Worm (Caenorhabditis elegans) whole organism, L4 larva: ENCODE measurements around the gene cyp-25A6.
"Not testable (repeated sequence)": the region's sequence is repeated elsewhere in the genome, so short reads cannot be mapped to it uniquely, and the experiment has no call there.

Experiments used
- D1046.2 ChIP-seq: fragments of 200-800 bp; sonication (Bioruptor generic); IDR thresholded peaks from 2 replicates; pipeline ENCODE4 v1.3.6; 2022; ENCODE audit warnings: missing genetic modification characterization, missing compliant biosample characterization
- F49E8.2 ChIP-seq: sonication (generic microtip); optimal IDR thresholded peaks from 2 replicates; lab custom pipeline; 2016; ENCODE audit warnings: missing compliant biosample characterization, mild to moderate bottlenecking, missing genetic modification characterization, borderline replicate concordance
- R02D3.7 ChIP-seq: fragments of 150-350 bp; sonication (generic microtip); optimal IDR thresholded peaks from 3 replicates; lab custom pipeline; 2014; ENCODE audit warnings: missing biosample characterization, missing genetic modification characterization
- T20F7.1 ChIP-seq: fragments of 200-800 bp; sonication (Bioruptor generic); optimal IDR thresholded peaks from 2 replicates; lab custom pipeline; 2018; ENCODE audit warnings: mild to moderate bottlenecking, missing genetic modification characterization, missing compliant biosample characterization
- Y105C5A.15 ChIP-seq: fragments of 200-800 bp; sonication (Bioruptor generic); IDR thresholded peaks from 2 replicates; pipeline ENCODE4 v1.3.6; 2022; ENCODE audit warnings: missing genetic modification characterization, missing compliant biosample characterization
- Y48G9A.11 ChIP-seq: fragments of 200-800 bp; sonication (Bioruptor generic); IDR thresholded peaks from 2 replicates; pipeline ENCODE4 v1.3.6; 2022; ENCODE audit warnings: missing genetic modification reagents, missing genetic modification characterization, missing compliant biosample characterization
- Y5F2A.4 ChIP-seq: fragments of 200-800 bp; sonication (Bioruptor generic); optimal IDR thresholded peaks from 2 replicates; lab custom pipeline; 2018; ENCODE audit warnings: mild to moderate bottlenecking, missing genetic modification characterization, missing compliant biosample characterization
- ces-1 ChIP-seq: fragments of 150-350 bp; sonication (generic microtip); optimal IDR thresholded peaks from 4 replicates; lab custom pipeline; 2014; ENCODE audit warnings: missing biosample characterization, missing genetic modification reagents, missing genetic modification characterization
- daf-12 ChIP-seq: fragments of 150-350 bp; optimal IDR thresholded peaks from 2 replicates; lab custom pipeline; 2014; ENCODE audit warnings: missing biosample characterization, missing genetic modification reagents, missing genetic modification characterization
- daf-16 ChIP-seq, 3 experiments: sonication (generic microtip); optimal IDR thresholded peaks; 2 replicates each; lab custom pipeline; 2016 to 2017; ENCODE audit warnings: missing genetic modification characterization in 3 of 3, missing genetic modification reagents in 3 of 3, mild to moderate bottlenecking in 2 of 3, missing compliant biosample characterization in 2 of 3, missing biosample characterization in 1 of 3, moderate library complexity in 1 of 3
- daf-19 ChIP-seq: fragments of 200-800 bp; sonication (Bioruptor generic); conservative IDR thresholded peaks from 2 replicates; pipeline ENCODE4 v1.3.6; 2022; ENCODE audit warnings: missing genetic modification characterization, missing compliant biosample characterization
- dmd-6 ChIP-seq: fragments of 200-800 bp; sonication (Bioruptor generic); IDR thresholded peaks from 2 replicates; pipeline ENCODE4 v1.3.6; 2022; ENCODE audit warnings: missing genetic modification reagents, missing genetic modification characterization, missing compliant biosample characterization
- dmd-8 ChIP-seq: fragments of 200-800 bp; sonication (Bioruptor generic); IDR thresholded peaks from 2 replicates; pipeline ENCODE4 v1.3.6; 2022; ENCODE audit warnings: missing genetic modification characterization, missing compliant biosample characterization
- duxl-1 ChIP-seq: sonication (generic microtip); optimal IDR thresholded peaks from 2 replicates; lab custom pipeline; 2016; ENCODE audit warnings: mild to moderate bottlenecking, missing genetic modification characterization, moderate library complexity, missing compliant biosample characterization; ENCODE audit not compliant: poor library complexity
- dve-1 ChIP-seq: sonication (generic microtip); optimal IDR thresholded peaks from 2 replicates; lab custom pipeline; 2017; ENCODE audit warnings: antibody characterized with exemption, mild to moderate bottlenecking, missing genetic modification characterization, missing compliant biosample characterization; ENCODE audit not compliant: insufficient read depth
- egl-27 ChIP-seq: sonication (generic microtip); optimal IDR thresholded peaks from 3 replicates; lab custom pipeline; 2017; ENCODE audit warnings: missing biosample characterization, missing genetic modification reagents, missing genetic modification characterization
- hif-1 ChIP-seq, 2 experiments: sonication (generic microtip); optimal IDR thresholded peaks; 2 replicates each; lab custom pipeline; 2016 to 2017; ENCODE audit warnings: missing compliant biosample characterization in 2 of 2, missing genetic modification characterization in 2 of 2, missing genetic modification reagents in 2 of 2, missing genotype in 2 of 2, mild to moderate bottlenecking in 1 of 2
- hlh-11 ChIP-seq: fragments of 200-800 bp; sonication (Bioruptor generic); optimal IDR thresholded peaks from 2 replicates; lab custom pipeline; 2018; ENCODE audit warnings: mild to moderate bottlenecking, missing genetic modification characterization, missing compliant biosample characterization
- lim-7 ChIP-seq: fragments of 200-800 bp; sonication (Bioruptor generic); IDR thresholded peaks from 2 replicates; pipeline ENCODE4 v1.3.6; 2022; ENCODE audit warnings: missing genetic modification characterization, missing compliant biosample characterization
- lin-13 ChIP-seq: fragments of 150-350 bp; optimal IDR thresholded peaks from 2 replicates; lab custom pipeline; 2014; ENCODE audit warnings: missing biosample characterization, missing genetic modification reagents, missing genetic modification characterization
- madf-5 ChIP-seq, 2 experiments: fragments of 200-800 bp; sonication (Bioruptor generic); IDR thresholded peaks; 2 replicates each; pipeline ENCODE4 v1.3.6; 2022; ENCODE audit warnings: missing compliant biosample characterization in 2 of 2, missing genetic modification characterization in 2 of 2
- mep-1 ChIP-seq: fragments of 150-350 bp; sonication (generic microtip); optimal IDR thresholded peaks from 3 replicates; lab custom pipeline; 2014; ENCODE audit warnings: missing biosample characterization, missing genetic modification characterization
- mxl-3 ChIP-seq: fragments of 200-800 bp; sonication (Bioruptor generic); optimal IDR thresholded peaks from 2 replicates; lab custom pipeline; 2018; ENCODE audit warnings: mild to moderate bottlenecking, missing genetic modification characterization, missing compliant biosample characterization
- nhr-10 ChIP-seq: fragments of 150-350 bp; optimal IDR thresholded peaks from 2 replicates; lab custom pipeline; 2014; ENCODE audit warnings: missing biosample characterization, missing genetic modification characterization
- nhr-25 ChIP-seq: sonication (generic microtip); optimal IDR thresholded peaks from 2 replicates; lab custom pipeline; 2017; ENCODE audit warnings: missing genetic modification characterization, mild to moderate bottlenecking, missing compliant biosample characterization, antibody characterized with exemption, moderate library complexity, borderline replicate concordance; ENCODE audit not compliant: insufficient read depth
- nhr-28 ChIP-seq: fragments of 150-350 bp; optimal IDR thresholded peaks from 2 replicates; lab custom pipeline; 2014; ENCODE audit warnings: missing biosample characterization, missing genetic modification characterization
- nhr-6 ChIP-seq: fragments of 150-350 bp; optimal IDR thresholded peaks from 2 replicates; lab custom pipeline; 2014; ENCODE audit warnings: missing biosample characterization, missing genetic modification characterization
- nhr-76 ChIP-seq: fragments of 150-350 bp; optimal IDR thresholded peaks from 2 replicates; lab custom pipeline; 2014; ENCODE audit warnings: missing biosample characterization, missing genetic modification characterization
- nhr-77 ChIP-seq: fragments of 150-350 bp; optimal IDR thresholded peaks from 2 replicates; lab custom pipeline; 2014; ENCODE audit warnings: missing biosample characterization, missing genetic modification characterization
- php-3 ChIP-seq: fragments of 200-800 bp; sonication (Bioruptor generic); IDR thresholded peaks from 2 replicates; pipeline ENCODE4 v1.3.6; 2022; ENCODE audit warnings: missing genetic modification reagents, missing genetic modification characterization, missing compliant biosample characterization
- pqm-1 ChIP-seq: sonication (generic microtip); optimal IDR thresholded peaks from 2 replicates; lab custom pipeline; 2017; ENCODE audit warnings: missing biosample characterization, missing genetic modification characterization
- snpc-4 ChIP-seq: fragments of 150-350 bp; optimal IDR thresholded peaks from 2 replicates; lab custom pipeline; 2014; ENCODE audit warnings: missing biosample characterization, missing genetic modification characterization
- spr-3 ChIP-seq: fragments of 200-800 bp; sonication (Bioruptor generic); optimal IDR thresholded peaks from 2 replicates; lab custom pipeline; 2018; ENCODE audit warnings: mild to moderate bottlenecking, missing genetic modification characterization, missing compliant biosample characterization
- unc-39 ChIP-seq: sonication (generic microtip); optimal IDR thresholded peaks from 2 replicates; lab custom pipeline; 2017; ENCODE audit warnings: missing biosample characterization, missing genetic modification characterization
- zip-2 ChIP-seq: fragments of 150-350 bp; optimal IDR thresholded peaks from 2 replicates; lab custom pipeline; 2014; ENCODE audit warnings: missing biosample characterization, missing genetic modification characterization

cyp-25A6 gene

ce11 chrIV:4197167-4197566 is at the start of gene cyp-25A6:
Gene cyp-25A6, plus strand, starts transcription at chrIV:4197467.
- not testable (repeated sequence) for TF ChIP-seq lin-13; R02D3.7 (tag; lab: Kevin White, UChicago); zip-2 (tag; lab: Kevin White, UChicago)

- TF ChIP-seq hlh-11 (tag; lab: Kevin White, UChicago) (peak; percentile 41), lin-13 (no peak), nhr-6 (no peak), egl-27 (tag; lab: Kevin White, UChicago) (no peak), pqm-1 (tag; lab: Kevin White, UChicago) (peak; percentile 93), ces-1 (GFP tag; lab: Kevin White, UChicago) (no peak), madf-5 (GFP tag; IDR thresholded peaks at IDR 0.05; lab: Robert Waterston, UW) (no peak), duxl-1 (tag; lab: Kevin White, UChicago) (no peak), daf-16 (GFP tag; optimal IDR thresholded peaks at IDR 0.05; lab: Kevin White, UChicago) (no peak), daf-16 (tag; optimal IDR thresholded peaks at IDR 0.05; lab: Kevin White, UChicago) (no peak), nhr-76 (no peak), spr-3 (GFP tag; lab: Kevin White, UChicago) (no peak), D1046.2 (no peak), F49E8.2 (tag; lab: Kevin White, UChicago) (no peak), nhr-28 (tag; lab: Kevin White, UChicago) (peak; percentile 76), nhr-25 (tag; lab: Kevin White, UChicago) (no peak), Y105C5A.15 (GFP tag; lab: Robert Waterston, UW) (no peak), Y5F2A.4 (GFP tag; lab: Kevin White, UChicago) (no peak), php-3 (GFP tag; lab: Robert Waterston, UW) (peak; percentile 62; the same call in 1 of the 2 replicates), Y48G9A.11 (GFP tag; lab: Robert Waterston, UW) (no peak), mxl-3 (GFP tag; lab: Kevin White, UChicago) (no peak), zip-2 (tag; lab: Kevin White, UChicago) (no peak), T20F7.1 (GFP tag; lab: Kevin White, UChicago) (no peak), nhr-10 (tag; lab: Kevin White, UChicago) (no peak), dmd-6 (GFP tag; lab: Robert Waterston, UW) (peak; percentile 70), nhr-77 (tag; lab: Kevin White, UChicago) (peak; percentile 75), dve-1 (tag; lab: Kevin White, UChicago) (peak; percentile 40)
- TF ChIP-seq, all 104 proteins: peak for 7
Observed at ce11 chrIV:4147891-4148290, 49.4 kb upstream of the cyp-25A6 start.

- TF ChIP-seq dmd-8 (GFP tag; lab: Robert Waterston, UW) (no peak), pqm-1 (tag; lab: Kevin White, UChicago) (peak; percentile 27), unc-39 (tag; lab: Kevin White, UChicago) (no peak), Y105C5A.15 (GFP tag; lab: Robert Waterston, UW) (no peak), dmd-6 (GFP tag; lab: Robert Waterston, UW) (peak; percentile 16; the same call in 1 of the 2 replicates), dve-1 (tag; lab: Kevin White, UChicago) (no peak), snpc-4 (tag; lab: Kevin White, UChicago) (no peak), mep-1 (tag; lab: Kevin White, UChicago) (no peak)
Observed at ce11 chrIV:4150138-4150537, 47.1 kb upstream of the cyp-25A6 start.

- no peak for TF ChIP-seq daf-19 (GFP tag; lab: Robert Waterston, UW)
- TF ChIP-seq hif-1 (tag; optimal IDR thresholded peaks at IDR 0.05; lab: Kevin White, UChicago): no peak
- TF ChIP-seq daf-12 (tag; lab: Kevin White, UChicago): no peak
- peak; percentile 1 for TF ChIP-seq hlh-11 (tag; lab: Kevin White, UChicago)
- TF ChIP-seq snpc-4 (tag; lab: Kevin White, UChicago): no peak
- peak; percentile 6 for TF ChIP-seq pqm-1 (tag; lab: Kevin White, UChicago)
- no peak for TF ChIP-seq lim-7 (GFP tag; lab: Robert Waterston, UW)
- TF ChIP-seq nhr-28 (tag; lab: Kevin White, UChicago): peak; percentile 14
Observed at ce11 chrIV:4152143-4152542, 45.1 kb upstream of the cyp-25A6 start, which contains the start of the genes K08D10.10 and R07C12.1. Gene K08D10.10, plus strand, starts transcription at chrIV:4152235. Gene R07C12.1, plus strand, starts transcription at chrIV:4152456.
